Worm (Caenorhabditis elegans) whole organism, L2 larva: ENCODE data around the gene lit-1.

ENCODE experiments used
- C34F6.9 ChIP-seq: fragments of 150-350 bp; optimal IDR thresholded peaks from 2 replicates; lab custom pipeline; 2014; ENCODE audit warnings: missing biosample characterization, missing genetic modification characterization
- F13H6.1 ChIP-seq: sonication (generic microtip); optimal IDR thresholded peaks from 2 replicates; lab custom pipeline; 2016; ENCODE audit warnings: missing genetic modification characterization, missing compliant biosample characterization
- R02D3.7 ChIP-seq: fragments of 150-350 bp; optimal IDR thresholded peaks from 2 replicates; lab custom pipeline; 2014; ENCODE audit warnings: missing biosample characterization, missing genetic modification characterization
- ZK546.5 ChIP-seq: sonication (generic microtip); optimal IDR thresholded peaks from 2 replicates; lab custom pipeline; 2017; ENCODE audit warnings: missing biosample characterization, missing genetic modification characterization
- ama-1 ChIP-seq: fragments of 150-350 bp; optimal IDR thresholded peaks from 2 replicates; lab custom pipeline; 2018; ENCODE audit warnings: inconsistent platforms
- ceh-16 ChIP-seq: fragments of 150-350 bp; optimal IDR thresholded peaks from 2 replicates; lab custom pipeline; 2014; ENCODE audit warnings: missing biosample characterization, missing genetic modification characterization
- ceh-82 ChIP-seq: fragments of 150-350 bp; optimal IDR thresholded peaks from 2 replicates; lab custom pipeline; 2014; ENCODE audit warnings: missing biosample characterization, missing genetic modification characterization
- crh-2 ChIP-seq: sonication (generic microtip); optimal IDR thresholded peaks from 2 replicates; lab custom pipeline; 2017; ENCODE audit warnings: missing biosample characterization, missing genetic modification characterization
- egl-27 ChIP-seq: sonication (generic microtip); optimal IDR thresholded peaks from 3 replicates; lab custom pipeline; 2017; ENCODE audit warnings: missing biosample characterization, missing genetic modification reagents, missing genetic modification characterization
- elt-1 ChIP-seq: fragments of 150-350 bp; optimal IDR thresholded peaks from 2 replicates; lab custom pipeline; 2014; ENCODE audit warnings: missing biosample characterization, missing genetic modification characterization
- elt-3 ChIP-seq: sonication (generic microtip); optimal IDR thresholded peaks from 2 replicates; lab custom pipeline; 2017; ENCODE audit warnings: missing biosample characterization, missing genetic modification characterization
- fos-1 ChIP-seq: fragments of 150-350 bp; optimal IDR thresholded peaks from 2 replicates; lab custom pipeline; 2014; ENCODE audit warnings: missing biosample characterization, missing genetic modification characterization
- gmeb-1 ChIP-seq: fragments of 150-350 bp; optimal IDR thresholded peaks from 2 replicates; lab custom pipeline; 2014; ENCODE audit warnings: missing biosample characterization, missing genetic modification characterization
- lin-39 ChIP-seq: fragments of 150-350 bp; optimal IDR thresholded peaks from 2 replicates; lab custom pipeline; 2014; ENCODE audit warnings: missing biosample characterization, missing genetic modification reagents, missing genetic modification characterization
- lsy-2 ChIP-seq, 2 experiments: fragments of 150-350 bp in 1 of 2; sonication (generic microtip) in 1 of 2; optimal IDR thresholded peaks; 2 replicates each; lab custom pipeline; 2014 to 2017; ENCODE audit warnings: missing biosample characterization in 2 of 2, missing genetic modification characterization in 2 of 2
- mab-5 ChIP-seq: fragments of 150-350 bp; optimal IDR thresholded peaks from 2 replicates; lab custom pipeline; 2014; ENCODE audit warnings: missing biosample characterization, missing genetic modification characterization
- mdl-1 ChIP-seq, 2 experiments: fragments of 150-350 bp in 1 of 2; sonication (generic microtip) in 1 of 2; optimal IDR thresholded peaks; 2 replicates each; lab custom pipeline; 2017; ENCODE audit warnings: missing biosample characterization in 2 of 2, missing genetic modification characterization in 2 of 2
- nhr-10 ChIP-seq: sonication (generic microtip); optimal IDR thresholded peaks from 2 replicates; lab custom pipeline; 2017; ENCODE audit warnings: missing biosample characterization, missing genetic modification characterization
- nhr-11 ChIP-seq: fragments of 150-350 bp; optimal IDR thresholded peaks from 2 replicates; lab custom pipeline; 2014; ENCODE audit warnings: missing biosample characterization, missing genetic modification characterization
- nhr-12 ChIP-seq: fragments of 150-350 bp; optimal IDR thresholded peaks from 2 replicates; lab custom pipeline; 2014; ENCODE audit warnings: missing biosample characterization, missing genetic modification characterization
- nhr-129 ChIP-seq: fragments of 150-350 bp; optimal IDR thresholded peaks from 2 replicates; lab custom pipeline; 2014; ENCODE audit warnings: missing biosample characterization, missing genetic modification characterization
- nhr-21 ChIP-seq: fragments of 150-350 bp; optimal IDR thresholded peaks from 2 replicates; lab custom pipeline; 2014; ENCODE audit warnings: missing biosample characterization, missing genetic modification characterization
- nhr-23 ChIP-seq: fragments of 150-350 bp; optimal IDR thresholded peaks from 2 replicates; lab custom pipeline; 2014; ENCODE audit warnings: missing biosample characterization, missing genetic modification reagents, missing genetic modification characterization
- nhr-25 ChIP-seq: fragments of 150-350 bp; sonication (generic microtip); optimal IDR thresholded peaks from 3 replicates; lab custom pipeline; 2014; ENCODE audit warnings: missing biosample characterization, missing genetic modification characterization
- nhr-77 ChIP-seq: fragments of 150-350 bp; optimal IDR thresholded peaks from 2 replicates; lab custom pipeline; 2014; ENCODE audit warnings: missing biosample characterization, missing genetic modification characterization
- peb-1 ChIP-seq: fragments of 150-350 bp; optimal IDR thresholded peaks from 2 replicates; lab custom pipeline; 2014; ENCODE audit warnings: missing biosample characterization, missing genetic modification characterization
- sem-4 ChIP-seq: fragments of 150-350 bp; optimal IDR thresholded peaks from 2 replicates; lab custom pipeline; 2014; ENCODE audit warnings: missing biosample characterization, missing genetic modification reagents, missing genetic modification characterization
- skn-1 ChIP-seq: sonication (generic microtip); optimal IDR thresholded peaks from 2 replicates; lab custom pipeline; 2017; ENCODE audit warnings: missing biosample characterization, missing genetic modification characterization
- sma-9 ChIP-seq, 2 experiments: fragments of 150-350 bp in 1 of 2; sonication (generic microtip) in 1 of 2; optimal IDR thresholded peaks; 2 replicates each; lab custom pipeline; 2014 to 2016; ENCODE audit warnings: missing genetic modification characterization in 2 of 2, mild to moderate bottlenecking in 1 of 2, missing biosample characterization in 1 of 2, missing compliant biosample characterization in 1 of 2, missing genetic modification reagents in 1 of 2, moderate library complexity in 1 of 2
- snpc-4 ChIP-seq: fragments of 150-350 bp; optimal IDR thresholded peaks from 2 replicates; lab custom pipeline; 2014; ENCODE audit warnings: missing biosample characterization, missing genetic modification characterization
- unc-55 ChIP-seq: fragments of 150-350 bp; sonication (generic microtip); optimal IDR thresholded peaks from 3 replicates; lab custom pipeline; 2014; ENCODE audit warnings: missing biosample characterization, missing genetic modification reagents, missing genetic modification characterization
- unc-62 ChIP-seq: fragments of 150-350 bp; optimal IDR thresholded peaks from 2 replicates; lab custom pipeline; 2014; ENCODE audit warnings: missing biosample characterization, missing genetic modification reagents, missing genetic modification characterization
- zag-1 ChIP-seq: fragments of 150-350 bp; optimal IDR thresholded peaks from 2 replicates; lab custom pipeline; 2014; ENCODE audit warnings: missing biosample characterization, missing genetic modification characterization
- ztf-4 ChIP-seq: fragments of 150-350 bp; optimal IDR thresholded peaks from 2 replicates; lab custom pipeline; 2014; ENCODE audit warnings: missing biosample characterization, missing genetic modification characterization

lit-1 gene

DNA sequence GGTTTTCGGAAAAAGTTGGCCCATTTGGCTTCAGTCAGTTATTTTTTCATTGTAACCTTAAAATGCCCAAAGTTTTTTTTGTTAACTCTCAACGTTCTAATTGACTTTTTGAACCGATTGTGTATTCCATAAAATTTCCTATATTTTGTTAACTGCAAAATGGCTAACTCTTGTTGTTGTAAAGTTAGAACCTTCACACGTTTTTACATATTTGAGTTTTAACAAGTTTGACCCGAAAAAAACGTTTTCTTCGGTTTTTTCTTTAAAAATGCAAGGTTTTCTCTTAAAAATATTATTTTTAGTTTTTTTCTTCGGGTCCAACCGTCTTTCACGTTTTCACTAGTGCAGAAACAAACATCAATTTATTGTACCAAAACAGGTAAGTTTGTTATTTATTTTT, at the start of gene lit-1:
Gene lit-1 (plus strand): TSS at position 301 of the 400 bp plus-strand sequence.
- TF ChIP-seq F13H6.1 (tag; lab: Kevin White, UChicago), result peak; percentile 4
- TF ChIP-seq zag-1 (tag; lab: Kevin White, UChicago), result no peak

DNA sequence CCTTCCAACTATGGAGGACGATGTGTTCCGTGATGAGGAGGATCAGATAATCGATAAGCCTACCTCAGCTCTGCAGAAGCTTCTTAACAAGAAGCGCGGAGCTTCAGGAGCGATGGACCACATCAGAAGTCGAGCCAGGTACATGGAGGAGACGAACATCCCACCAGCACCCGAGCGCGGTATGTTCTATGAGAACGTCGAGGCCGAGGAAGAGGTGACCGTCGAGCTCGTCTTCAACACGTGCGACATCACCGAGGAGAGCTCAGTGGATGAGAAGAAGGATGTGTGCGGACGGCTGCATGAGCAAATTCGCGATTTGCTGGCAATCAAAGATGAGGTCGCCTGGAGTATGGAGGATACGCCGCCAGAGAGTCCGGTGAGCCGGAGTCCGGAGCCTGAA, 49.8 kb upstream of the lit-1 start:
- TF ChIP-seq lsy-2 (tag; optimal IDR thresholded peaks at IDR 0.05; lab: Kevin White, UChicago), result no peak
- TF ChIP-seq peb-1, result no peak
- TF ChIP-seq gmeb-1 (tag; lab: Kevin White, UChicago), result no peak
- no peak for TF ChIP-seq ZK546.5
- TF ChIP-seq R02D3.7, result no peak
- no peak for TF ChIP-seq nhr-11 (tag; lab: Kevin White, UChicago)
- no peak for TF ChIP-seq ceh-82
- TF ChIP-seq sem-4, result no peak
- no peak for TF ChIP-seq mab-5
- no peak for TF ChIP-seq nhr-25
- TF ChIP-seq nhr-12 (tag; lab: Kevin White, UChicago), result no peak
- TF ChIP-seq elt-3 (tag; lab: Kevin White, UChicago), result no peak
- no peak for TF ChIP-seq lin-39 (tag; lab: Kevin White, UChicago)

DNA sequence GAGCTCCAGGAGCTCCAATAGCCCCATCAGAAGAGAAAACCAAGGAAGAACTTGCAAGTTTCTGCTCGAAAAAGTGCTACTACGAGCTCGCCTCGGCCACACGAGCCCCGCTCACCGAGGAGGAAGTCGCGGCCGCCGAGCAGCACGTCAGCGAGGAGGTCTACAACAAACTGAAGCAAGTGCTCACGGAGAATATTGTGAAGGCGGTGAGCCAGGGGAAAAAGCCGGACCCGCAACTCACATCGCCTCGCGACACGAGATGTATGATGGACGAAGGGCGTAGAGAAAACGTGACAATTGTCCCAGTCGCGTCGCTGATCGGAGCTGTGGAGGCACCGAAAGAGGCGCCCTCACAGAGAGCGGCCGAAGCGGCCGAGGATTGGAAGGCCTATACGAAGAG, 49.1 kb upstream of the lit-1 start:
- TF ChIP-seq nhr-10 (tag; lab: Kevin White, UChicago) (no peak), nhr-12 (tag; lab: Kevin White, UChicago) (no peak), ama-1 (lab: Kevin White, UChicago) (no peak), elt-3 (tag; lab: Kevin White, UChicago) (no peak), R02D3.7 (no peak), mdl-1 (tag; optimal IDR thresholded peaks at IDR 0.05; lab: Kevin White, UChicago) (no peak)

DNA sequence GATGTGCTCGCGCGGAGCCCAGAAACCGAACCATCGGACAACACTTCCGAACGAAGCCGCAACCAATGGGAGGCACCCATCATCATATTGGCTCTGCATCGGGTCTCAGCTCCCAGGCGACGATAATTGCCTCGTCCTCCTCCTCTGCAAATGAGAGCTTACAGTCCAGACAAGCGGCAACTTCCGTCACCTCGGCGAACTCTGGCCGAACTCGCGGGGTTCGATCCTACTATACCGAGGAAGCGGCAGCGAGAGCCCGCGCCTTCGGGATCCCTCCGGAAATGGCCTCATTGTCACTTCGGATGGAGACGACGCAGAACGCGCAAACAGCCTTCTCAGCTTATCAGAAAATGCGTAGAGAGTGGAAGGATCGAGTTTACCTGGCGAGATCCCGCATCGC, 46.8 kb upstream of the lit-1 start:
- TF ChIP-seq mab-5 (no peak), nhr-23 (tag; lab: Kevin White, UChicago) (no peak), nhr-77 (no peak), nhr-12 (tag; lab: Kevin White, UChicago) (no peak), unc-62 (no peak), crh-2 (tag; lab: Kevin White, UChicago) (no peak), unc-55 (no peak), sma-9 (GFP tag; optimal IDR thresholded peaks at IDR 0.05; lab: Kevin White, UChicago) (no peak), sma-9 (tag; optimal IDR thresholded peaks at IDR 0.05; lab: Kevin White, UChicago) (no peak), nhr-10 (tag; lab: Kevin White, UChicago) (no peak), peb-1 (no peak), C34F6.9 (tag; lab: Kevin White, UChicago) (no peak), egl-27 (tag; lab: Kevin White, UChicago) (no peak), R02D3.7 (no peak)
- TF ChIP-seq, all 48 proteins: peak for 0

DNA sequence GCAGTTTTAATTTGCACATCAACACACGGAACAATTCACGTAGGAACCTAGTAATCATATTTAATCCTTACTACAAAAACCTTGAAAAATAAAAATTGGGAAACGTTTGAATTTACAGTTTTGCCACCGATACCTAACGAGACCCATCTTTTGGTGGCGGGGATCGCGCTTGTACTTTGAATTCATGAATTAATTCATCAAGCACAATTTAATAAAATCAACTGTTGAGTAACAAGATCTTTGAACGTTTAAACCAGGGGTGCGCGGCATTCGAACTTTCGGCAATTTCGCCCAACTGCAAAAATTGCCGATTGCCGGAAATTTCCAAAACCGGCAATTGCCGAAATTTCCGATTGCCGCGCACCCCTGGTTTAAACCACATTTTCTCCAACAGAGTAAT, 45.1 kb upstream of the lit-1 start:
- TF ChIP-seq elt-1 (no peak), nhr-21 (tag; lab: Kevin White, UChicago) (no peak), egl-27 (tag; lab: Kevin White, UChicago) (no peak)

DNA sequence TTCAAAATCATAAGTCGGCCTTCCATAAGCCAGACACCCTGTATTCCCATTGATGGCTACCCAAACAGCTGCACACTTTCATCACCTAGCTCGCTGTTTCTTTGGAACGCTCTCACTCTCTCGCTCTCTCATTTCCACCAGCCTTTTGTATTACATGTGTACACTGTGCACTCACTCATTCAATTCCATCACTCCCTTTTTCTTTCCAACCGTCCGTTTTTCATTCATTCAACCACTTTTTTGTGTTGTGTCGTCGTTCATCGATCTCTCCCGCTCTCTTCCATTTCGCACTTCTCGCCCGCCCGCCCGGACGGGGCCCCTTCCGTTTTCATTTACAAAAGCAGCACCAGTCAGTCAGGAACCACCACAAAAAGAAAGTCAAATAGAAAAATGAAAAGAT, 43.8 kb upstream of the lit-1 start:
- no peak for TF ChIP-seq nhr-23 (tag; lab: Kevin White, UChicago)
- TF ChIP-seq mdl-1 (tag; optimal IDR thresholded peaks at IDR 0.05; lab: Kevin White, UChicago), result no peak
- TF ChIP-seq snpc-4, result no peak
- TF ChIP-seq fos-1 (tag; lab: Kevin White, UChicago), result peak; percentile 76
- TF ChIP-seq skn-1, result no peak
- no peak for TF ChIP-seq R02D3.7
- TF ChIP-seq nhr-129 (tag; lab: Kevin White, UChicago), result peak; percentile 24

DNA sequence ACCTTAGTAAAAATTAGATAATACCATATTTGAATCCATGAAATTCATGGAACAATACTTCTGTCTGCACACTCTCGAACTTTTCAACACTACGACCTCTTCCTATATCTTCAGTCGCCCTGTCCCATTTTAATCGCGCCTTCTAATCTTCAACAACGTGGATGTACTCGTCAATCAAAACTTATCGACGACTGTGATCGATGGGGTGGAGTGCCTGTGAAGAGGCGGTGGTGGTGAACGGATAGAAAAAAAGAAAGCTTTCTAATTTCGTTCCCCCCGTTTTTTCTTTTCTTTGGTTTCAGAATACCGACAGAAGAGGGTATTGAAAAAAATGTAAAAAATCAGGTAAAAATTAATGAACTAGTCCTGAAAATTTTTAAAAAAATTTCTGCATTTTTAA, 42.8 kb upstream of the lit-1 start:
- peak; percentile 4 for TF ChIP-seq elt-1
- no peak for TF ChIP-seq ztf-4 (tag; lab: Kevin White, UChicago)
- TF ChIP-seq ceh-16 (tag; lab: Kevin White, UChicago), result peak; percentile 27
- TF ChIP-seq mab-5, result no peak
- TF ChIP-seq, all 48 proteins: peak for 2
